Fruit fly (Drosophila melanogaster): Measurements from ENCODE around the gene Mcm6.

Mcm6 gene

dm6 chrX:6641602-6642001 is 32.6 kb upstream of the Mcm6 start (continued):
- TF ChIP-seq lov (optimal IDR thresholded peaks at IDR 0.05) = no peak
- TF ChIP-seq lov (GFP tag; IDR thresholded peaks at IDR 0.05) = no peak
- peak in 1 of 2 experiments; percentile 22 for TF ChIP-seq Pdp1 (GFP tag; optimal IDR thresholded peaks at IDR 0.05)
- no peak for TF ChIP-seq corto (GFP tag; optimal IDR thresholded peaks at IDR 0.05)
- TF ChIP-seq fu2 (GFP tag; optimal IDR thresholded peaks at IDR 0.05) = no peak
- TF ChIP-seq CG9437 (GFP tag; optimal IDR thresholded peaks at IDR 0.05) = peak; percentile 57
- TF ChIP-seq CG3163 (GFP tag; optimal IDR thresholded peaks at IDR 0.05) = no peak
- TF ChIP-seq CG11695 (GFP tag; IDR thresholded peaks at IDR 0.05) = no peak
- TF ChIP-seq dmrt99B (tag; optimal IDR thresholded peaks at IDR 0.05) = peak; percentile 9
- TF ChIP-seq bab2 (GFP tag; optimal IDR thresholded peaks at IDR 0.05) = no peak
- TF ChIP-seq MESR4 (GFP tag; optimal IDR thresholded peaks at IDR 0.05) = no peak
- no peak for TF ChIP-seq CG9876 (GFP tag; optimal IDR thresholded peaks at IDR 0.05)
- peak; percentile 31; the same call in 1 of the 2 replicates for TF ChIP-seq Rfx (GFP tag; IDR thresholded peaks at IDR 0.05)
- TF ChIP-seq prd (optimal IDR thresholded peaks at IDR 0.05) = no peak
- TF ChIP-seq prd (GFP tag; IDR thresholded peaks at IDR 0.05) = peak; percentile 39; the same call in 1 of the 3 replicates
- no peak for TF ChIP-seq gem (tag; optimal IDR thresholded peaks at IDR 0.05)
- no peak for TF ChIP-seq HLH54F (GFP tag; optimal IDR thresholded peaks at IDR 0.05)
- TF ChIP-seq CoRest (tag; optimal IDR thresholded peaks at IDR 0.05) = no peak
- TF ChIP-seq row (GFP tag; IDR thresholded peaks at IDR 0.05) = 0 out of 3 replicates have a peak, but pooled peaks have one; percentile 26
- TF ChIP-seq CG8944 (GFP tag; optimal IDR thresholded peaks at IDR 0.05) = no peak

DNA sequence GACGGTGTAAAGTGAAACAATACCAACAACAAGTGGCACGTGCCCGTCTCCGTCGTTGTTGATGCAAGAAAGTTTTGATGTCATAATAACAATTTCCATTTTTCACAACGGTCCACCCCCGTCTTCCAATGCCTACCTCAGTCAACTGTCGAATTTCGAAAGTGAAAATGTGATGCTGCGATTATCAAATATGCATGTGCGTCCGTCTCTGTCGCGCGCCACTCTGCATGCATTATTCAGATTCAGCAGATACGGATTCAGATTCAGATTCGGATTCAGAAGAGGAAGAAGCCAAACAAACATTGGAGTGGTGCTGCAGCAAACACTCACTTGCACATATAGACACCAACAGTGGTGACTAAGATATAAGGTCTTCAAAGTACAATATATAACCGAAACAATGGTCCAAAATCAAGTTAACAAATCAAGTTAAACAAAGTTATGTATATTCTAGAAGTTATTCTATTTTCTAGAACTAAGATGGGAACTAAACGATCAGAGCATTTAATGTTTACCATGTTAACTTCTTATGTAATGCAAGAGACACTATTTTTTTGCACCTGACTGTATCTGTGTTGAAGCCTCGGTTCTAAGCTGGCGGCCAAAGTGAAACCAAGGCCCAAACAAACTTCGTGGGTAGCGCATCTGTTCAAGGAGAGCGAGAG is 31.5 kb upstream of the Mcm6 start:
- no peak for TF ChIP-seq dimm (GFP tag; IDR thresholded peaks at IDR 0.05)
- TF ChIP-seq tgo (GFP tag; IDR thresholded peaks at IDR 0.05) = 0 out of 3 replicates have a peak, but pooled peaks have one; percentile 32
- TF ChIP-seq vfl (GFP tag; optimal IDR thresholded peaks at IDR 0.05) = no peak
- no peak for TF ChIP-seq CG10654 (GFP tag; optimal IDR thresholded peaks at IDR 0.05)
- TF ChIP-seq CG2202 (tag; optimal IDR thresholded peaks at IDR 0.05) = no peak
- no peak for TF ChIP-seq CG30431 (GFP tag; optimal IDR thresholded peaks at IDR 0.05)
- TF ChIP-seq CG8359 (GFP tag; optimal IDR thresholded peaks at IDR 0.05; ENCODE audit: borderline replicate concordance) = peak; percentile 4
- no peak for TF ChIP-seq sens-2 (GFP tag; IDR thresholded peaks at IDR 0.05)
- no peak for TF ChIP-seq CG15269 (tag; optimal IDR thresholded peaks at IDR 0.05)
- TF ChIP-seq inv (GFP tag; IDR thresholded peaks at IDR 0.05; ENCODE audit: partially characterized antibody) = no peak
- no peak for TF ChIP-seq CG8924 (tag; optimal IDR thresholded peaks at IDR 0.05)
- no peak for TF ChIP-seq CG9437 (GFP tag; optimal IDR thresholded peaks at IDR 0.05)
- no peak for TF ChIP-seq eve (GFP tag; optimal IDR thresholded peaks at IDR 0.05)
- TF ChIP-seq MBD-R2 (GFP tag; IDR thresholded peaks at IDR 0.05) = no peak
- peak; percentile 14 for TF ChIP-seq bab2 (GFP tag; optimal IDR thresholded peaks at IDR 0.05)
- no peak for TF ChIP-seq D19A (tag; optimal IDR thresholded peaks at IDR 0.05)
- TF ChIP-seq CG6683 (GFP tag; optimal IDR thresholded peaks at IDR 0.05) = no peak
- TF ChIP-seq shn (GFP tag; optimal IDR thresholded peaks at IDR 0.05) = no peak
- no peak for TF ChIP-seq cato (GFP tag; optimal IDR thresholded peaks at IDR 0.05; ENCODE audit: borderline replicate concordance)
- TF ChIP-seq CG17186 (GFP tag; optimal IDR thresholded peaks at IDR 0.05) = no peak
- no peak for TF ChIP-seq onecut (GFP tag; IDR thresholded peaks at IDR 0.05)
- TF ChIP-seq CG30020 (tag; optimal IDR thresholded peaks at IDR 0.05) = no peak
- TF ChIP-seq C15 (GFP tag; IDR thresholded peaks at IDR 0.05) = no peak
- TF ChIP-seq MTF-1 (GFP tag; optimal IDR thresholded peaks at IDR 0.05; ENCODE audit: borderline replicate concordance) = no peak
- no peak for TF ChIP-seq CG15479 (GFP tag; optimal IDR thresholded peaks at IDR 0.05)
- TF ChIP-seq CG4820 (GFP tag; optimal IDR thresholded peaks at IDR 0.05) = peak; percentile 10
- TF ChIP-seq Trl (optimal IDR thresholded peaks at IDR 0.05) = no peak
- TF ChIP-seq Trl (GFP tag; optimal IDR thresholded peaks at IDR 0.05) = no peak
- TF ChIP-seq luna (GFP tag; optimal IDR thresholded peaks at IDR 0.05) = no peak
- TF ChIP-seq esg (GFP tag; conservative IDR thresholded peaks at IDR 0.05) = 0 out of 2 replicates have a peak, but pooled peaks have one; percentile 7
- peak; percentile 8 for TF ChIP-seq CG7556 (GFP tag; optimal IDR thresholded peaks at IDR 0.05)
- no peak for TF ChIP-seq jumu (GFP tag; optimal IDR thresholded peaks at IDR 0.05)
- no peak for TF ChIP-seq psq (GFP tag; optimal IDR thresholded peaks at IDR 0.05)
